Fruit fly (Drosophila melanogaster) whole organism, prepupa: ENCODE measurements around the gene FucTB.

Experiments
- CG10669 ChIP-seq: fragments of 200-800 bp; sonication (Bioruptor generic); optimal IDR thresholded peaks from 3 replicates; lab custom pipeline; 2018; ENCODE audit warnings: missing biosample characterization, mild to moderate bottlenecking, missing genetic modification characterization, moderate library complexity
- CG3032 ChIP-seq: fragments of 200-800 bp; optimal IDR thresholded peaks from 2 replicates; lab custom pipeline; 2019; ENCODE audit warnings: missing biosample characterization, mild to moderate bottlenecking, missing genetic modification characterization, moderate library complexity
- CG6163 ChIP-seq: fragments of 200-800 bp; sonication (Bioruptor generic); IDR thresholded peaks from 3 replicates; pipeline ENCODE4 v1.3.6; 2022; ENCODE audit warnings: missing biosample characterization, missing genetic modification characterization
- CG7368 ChIP-seq: fragments of 200-800 bp; sonication (Bioruptor generic); optimal IDR thresholded peaks from 3 replicates; lab custom pipeline; 2016; ENCODE audit warnings: missing biosample characterization, missing genetic modification characterization
- Eip75B ChIP-seq: fragments of 200-800 bp; sonication (Bioruptor generic); optimal IDR thresholded peaks from 3 replicates; lab custom pipeline; 2016; ENCODE audit warnings: missing biosample characterization, missing genetic modification characterization
- Eip93F ChIP-seq: fragments of 200-800 bp; sonication (Bioruptor generic); optimal IDR thresholded peaks from 2 replicates; lab custom pipeline; 2016; ENCODE audit warnings: missing biosample characterization, mild to moderate bottlenecking, missing genetic modification characterization
- Met ChIP-seq: fragments of 200-800 bp; sonication (Bioruptor generic); optimal IDR thresholded peaks from 3 replicates; lab custom pipeline; 2016; ENCODE audit warnings: missing biosample characterization, missing genetic modification characterization
- OdsH ChIP-seq: fragments of 200-800 bp; sonication (Bioruptor generic); optimal IDR thresholded peaks from 3 replicates; lab custom pipeline; 2016; ENCODE audit warnings: missing biosample characterization, missing genetic modification characterization
- dsx ChIP-seq: fragments of 200-800 bp; optimal IDR thresholded peaks from 3 replicates; lab custom pipeline; 2019; ENCODE audit warnings: missing biosample characterization, mild to moderate bottlenecking, missing genetic modification characterization, moderate library complexity; ENCODE audit not compliant: poor library complexity, severe bottlenecking
- fd59A ChIP-seq: fragments of 200-800 bp; sonication (Bioruptor generic); optimal IDR thresholded peaks from 2 replicates; lab custom pipeline; 2017; ENCODE audit warnings: missing biosample characterization, mild to moderate bottlenecking, missing genetic modification characterization, missing genetic modification reagents
- lz ChIP-seq: fragments of 200-800 bp; sonication (Bioruptor generic); optimal IDR thresholded peaks from 3 replicates; lab custom pipeline; 2016; ENCODE audit warnings: missing biosample characterization, missing genetic modification characterization
- net ChIP-seq: fragments of 200-800 bp; sonication (Bioruptor generic); optimal IDR thresholded peaks from 3 replicates; lab custom pipeline; 2016; ENCODE audit warnings: missing biosample characterization, missing genetic modification characterization
- spab ChIP-seq: fragments of 200-800 bp; sonication (Bioruptor generic); optimal IDR thresholded peaks from 2 replicates; lab custom pipeline; 2017; ENCODE audit warnings: missing biosample characterization, mild to moderate bottlenecking, missing genetic modification characterization, missing genetic modification reagents

- no peak for TF ChIP-seq Eip93F
- no peak for TF ChIP-seq net (GFP tag; lab: Kevin White, UChicago)
- TF ChIP-seq CG3032 (tag; lab: Kevin White, UChicago) = no peak
- TF ChIP-seq CG10669 (GFP tag; lab: Kevin White, UChicago) = no peak
- TF ChIP-seq lz (GFP tag; lab: Kevin White, UChicago) = no peak
- no peak for TF ChIP-seq CG7368 (GFP tag; lab: Kevin White, UChicago)
- TF ChIP-seq dsx (GFP tag; lab: Kevin White, UChicago) = no peak
- no peak for TF ChIP-seq Met (GFP tag; lab: Kevin White, UChicago)
- no peak for TF ChIP-seq Eip75B (GFP tag; lab: Kevin White, UChicago)
- no peak for TF ChIP-seq fd59A
- TF ChIP-seq OdsH (GFP tag; lab: Kevin White, UChicago) = no peak
- TF ChIP-seq spab (GFP tag; lab: Kevin White, UChicago) = no peak
- TF ChIP-seq CG6163 (GFP tag; lab: Robert Waterston, UW) = no peak
These were observed 10.2 kb downstream of the FucTB start for dm6 chr2L:9420660-9421059.
